Worm (Caenorhabditis elegans): ENCODE results near the gene F53H2.3.

Gene F53H2.3

ce11 chrV:20406817-20407216 is 4.7 kb downstream of the F53H2.3 start:
- TF ChIP-seq tra-4 (tag; optimal IDR thresholded peaks at IDR 0.05): no peak
- TF ChIP-seq scrt-1 (GFP tag; IDR thresholded peaks at IDR 0.05): no peak
- no peak for TF ChIP-seq sea-1 (GFP tag; conservative IDR thresholded peaks at IDR 0.05)
- no peak for TF ChIP-seq pes-1 (GFP tag; IDR thresholded peaks at IDR 0.05)
- TF ChIP-seq tbx-37 (GFP tag; conservative IDR thresholded peaks at IDR 0.05): no peak
- TF ChIP-seq aly-1 (tag; optimal IDR thresholded peaks at IDR 0.05): no peak
- TF ChIP-seq ceh-13 (GFP tag; optimal IDR thresholded peaks at IDR 0.05): no peak
- no peak for TF ChIP-seq flt-1 (GFP tag; IDR thresholded peaks at IDR 0.05)
- no peak for TF ChIP-seq ets-7 (tag; optimal IDR thresholded peaks at IDR 0.05)
- no peak for TF ChIP-seq ama-1 (optimal IDR thresholded peaks at IDR 0.05)
- no peak for TF ChIP-seq ceh-36 (tag; optimal IDR thresholded peaks at IDR 0.05)
- no peak for TF ChIP-seq hmbx-1 (tag; optimal IDR thresholded peaks at IDR 0.05)
- TF ChIP-seq hnd-1 (tag; optimal IDR thresholded peaks at IDR 0.05): no peak
- TF ChIP-seq F13C5.2 (tag; optimal IDR thresholded peaks at IDR 0.05): no peak

- TF ChIP-seq hmbx-1 (tag; optimal IDR thresholded peaks at IDR 0.05): no peak
Measured at ce11 chrV:20402842-20403241, 8.7 kb downstream of the F53H2.3 start.

DNA sequence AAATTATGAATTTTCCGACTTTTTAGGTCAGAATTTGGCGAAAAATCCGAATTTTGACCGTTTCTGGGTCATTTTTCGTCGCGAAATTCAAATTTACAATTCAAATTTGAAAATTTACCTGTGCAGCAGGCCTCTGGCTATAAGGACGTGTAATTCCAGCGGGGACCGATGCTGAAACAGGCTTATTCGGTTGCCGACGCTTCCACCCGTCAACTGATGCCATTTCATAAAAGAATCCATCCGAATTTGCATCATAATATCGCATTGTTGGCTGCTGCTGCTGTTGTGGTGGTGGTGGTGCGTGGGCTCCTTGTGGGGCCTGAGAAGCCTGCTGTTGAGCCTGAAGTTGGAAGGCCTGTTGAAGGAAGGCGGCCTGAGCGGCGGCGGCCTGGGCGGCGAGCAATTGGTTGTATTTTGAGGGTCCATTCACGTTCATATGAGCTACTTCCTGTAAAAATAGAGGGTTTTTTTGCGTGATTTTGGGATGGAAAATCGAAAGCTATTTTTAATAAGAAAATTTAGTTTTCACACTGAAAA is 12.0 kb downstream of the F53H2.3 start:
- TF ChIP-seq F13C5.2 (tag; optimal IDR thresholded peaks at IDR 0.05) (no peak), ama-1 (optimal IDR thresholded peaks at IDR 0.05) (peak; percentile 55), hnd-1 (tag; optimal IDR thresholded peaks at IDR 0.05) (no peak), pes-1 (GFP tag; IDR thresholded peaks at IDR 0.05) (no peak), tra-4 (tag; optimal IDR thresholded peaks at IDR 0.05) (no peak), ets-7 (tag; optimal IDR thresholded peaks at IDR 0.05) (no peak), flt-1 (GFP tag; IDR thresholded peaks at IDR 0.05) (no peak), ceh-13 (GFP tag; optimal IDR thresholded peaks at IDR 0.05) (no peak)

DNA sequence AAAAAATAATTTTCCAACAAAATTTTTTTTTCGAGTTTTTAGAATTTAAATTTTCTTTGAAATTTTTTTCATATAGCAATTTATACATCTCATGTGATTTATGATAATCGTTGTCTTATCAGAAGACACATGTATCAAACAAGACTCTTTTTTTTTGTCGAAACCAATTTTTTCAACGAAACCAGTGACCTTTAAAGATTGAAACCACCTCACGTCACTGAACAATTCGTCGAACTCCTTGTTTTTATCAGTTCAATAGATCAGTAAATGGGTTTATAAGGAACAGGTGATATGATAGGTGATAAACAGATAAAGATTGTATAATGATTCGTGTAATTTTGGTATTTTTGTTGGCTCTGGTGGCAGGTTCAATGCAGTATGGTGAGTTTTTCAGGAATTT is 17.8 kb downstream of the F53H2.3 start, which contains the start of gene cnc-7:
TSS of gene cnc-7 (plus strand) at position 301 of the 400 bp plus-strand sequence.
- TF ChIP-seq ceh-36 (tag; optimal IDR thresholded peaks at IDR 0.05): no peak
- TF ChIP-seq pes-1 (GFP tag; IDR thresholded peaks at IDR 0.05): no peak
- TF ChIP-seq aly-1 (tag; optimal IDR thresholded peaks at IDR 0.05): no peak
- TF ChIP-seq ets-7 (tag; optimal IDR thresholded peaks at IDR 0.05): no peak
- TF ChIP-seq sea-1 (GFP tag; conservative IDR thresholded peaks at IDR 0.05): no peak

- TF ChIP-seq sea-1 (GFP tag; conservative IDR thresholded peaks at IDR 0.05): no peak
- no peak for TF ChIP-seq tbx-11 (GFP tag; IDR thresholded peaks at IDR 0.05)
- no peak for TF ChIP-seq B0310.2 (tag; optimal IDR thresholded peaks at IDR 0.05)
- TF ChIP-seq flt-1 (GFP tag; IDR thresholded peaks at IDR 0.05): no peak
- TF ChIP-seq scrt-1 (GFP tag; IDR thresholded peaks at IDR 0.05): no peak
- no peak for TF ChIP-seq ceh-36 (tag; optimal IDR thresholded peaks at IDR 0.05)
- no peak for TF ChIP-seq F13C5.2 (tag; optimal IDR thresholded peaks at IDR 0.05)
- no peak for TF ChIP-seq aly-1 (tag; optimal IDR thresholded peaks at IDR 0.05)
- TF ChIP-seq hnd-1 (tag; optimal IDR thresholded peaks at IDR 0.05): no peak
- no peak for TF ChIP-seq tra-4 (tag; optimal IDR thresholded peaks at IDR 0.05)
- TF ChIP-seq tbx-37 (GFP tag; conservative IDR thresholded peaks at IDR 0.05): no peak
- TF ChIP-seq hmbx-1 (tag; optimal IDR thresholded peaks at IDR 0.05): no peak
- TF ChIP-seq ceh-13 (GFP tag; optimal IDR thresholded peaks at IDR 0.05): no peak
- TF ChIP-seq ama-1 (optimal IDR thresholded peaks at IDR 0.05): no peak
Measured at ce11 chrV:20387415-20387814, 24.1 kb downstream of the F53H2.3 start, which contains the start of gene F53H2.1. Gene F53H2.1, plus strand, starts transcription at chrV:20387715.

- TF ChIP-seq ceh-36 (tag; optimal IDR thresholded peaks at IDR 0.05) (no peak), hmg-4 (GFP tag; optimal IDR thresholded peaks at IDR 0.05) (no peak), flt-1 (GFP tag; IDR thresholded peaks at IDR 0.05) (no peak), tbx-37 (GFP tag; conservative IDR thresholded peaks at IDR 0.05) (no peak), ets-7 (tag; optimal IDR thresholded peaks at IDR 0.05) (no peak), hmbx-1 (tag; optimal IDR thresholded peaks at IDR 0.05) (no peak), B0310.2 (tag; optimal IDR thresholded peaks at IDR 0.05) (no peak), tbx-11 (GFP tag; IDR thresholded peaks at IDR 0.05) (no peak), F13C5.2 (tag; optimal IDR thresholded peaks at IDR 0.05) (no peak), ama-1 (optimal IDR thresholded peaks at IDR 0.05) (no peak), tra-4 (tag; optimal IDR thresholded peaks at IDR 0.05) (no peak), hnd-1 (tag; optimal IDR thresholded peaks at IDR 0.05) (no peak), pes-1 (GFP tag; IDR thresholded peaks at IDR 0.05) (no peak), scrt-1 (GFP tag; IDR thresholded peaks at IDR 0.05) (no peak), ceh-13 (GFP tag; optimal IDR thresholded peaks at IDR 0.05) (no peak)
Measured at ce11 chrV:20386942-20387341, 24.6 kb downstream of the F53H2.3 start, which contains the start of gene K02E2.7. Gene K02E2.7, minus strand, starts transcription at chrV:20387042.

DNA sequence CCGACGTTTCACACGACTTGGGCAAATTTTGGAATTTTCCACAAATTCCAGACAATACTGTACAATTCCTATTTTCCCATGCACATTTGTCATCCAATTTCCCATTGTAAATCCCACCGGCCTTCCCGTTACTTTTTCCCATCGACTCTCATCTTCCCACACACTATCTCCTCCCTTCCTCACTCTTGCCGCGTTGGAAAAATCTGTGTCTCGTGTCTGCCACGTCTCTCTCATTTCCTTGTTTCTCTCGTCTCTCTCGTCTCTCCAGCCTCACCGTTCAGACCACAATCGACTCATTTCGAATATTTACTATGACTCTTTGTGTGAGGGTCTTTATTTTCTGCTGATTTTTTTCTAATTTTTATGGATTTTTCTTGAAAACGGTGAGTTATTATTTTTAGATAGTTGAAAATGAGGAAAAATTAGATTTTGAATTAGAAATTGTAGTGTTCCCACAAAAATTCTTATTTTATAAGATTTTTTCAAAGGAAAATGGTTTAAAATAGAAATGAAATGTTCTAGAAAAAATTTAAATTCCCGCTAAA is 28.4 kb downstream of the F53H2.3 start, which contains the start of gene K02E2.11:
TSS of gene K02E2.11 (plus strand) at position 251 of the 545 bp plus-strand sequence.
- TF ChIP-seq hmg-4 (GFP tag; optimal IDR thresholded peaks at IDR 0.05): peak; percentile 3
- no peak for TF ChIP-seq hmbx-1 (tag; optimal IDR thresholded peaks at IDR 0.05)
- no peak for TF ChIP-seq tra-4 (tag; optimal IDR thresholded peaks at IDR 0.05)
- no peak for TF ChIP-seq sea-1 (GFP tag; conservative IDR thresholded peaks at IDR 0.05)
- TF ChIP-seq F13C5.2 (tag; optimal IDR thresholded peaks at IDR 0.05): peak; percentile 69
- no peak for TF ChIP-seq B0310.2 (tag; optimal IDR thresholded peaks at IDR 0.05)
- no peak for TF ChIP-seq ama-1 (optimal IDR thresholded peaks at IDR 0.05)
- TF ChIP-seq hnd-1 (tag; optimal IDR thresholded peaks at IDR 0.05): no peak

DNA sequence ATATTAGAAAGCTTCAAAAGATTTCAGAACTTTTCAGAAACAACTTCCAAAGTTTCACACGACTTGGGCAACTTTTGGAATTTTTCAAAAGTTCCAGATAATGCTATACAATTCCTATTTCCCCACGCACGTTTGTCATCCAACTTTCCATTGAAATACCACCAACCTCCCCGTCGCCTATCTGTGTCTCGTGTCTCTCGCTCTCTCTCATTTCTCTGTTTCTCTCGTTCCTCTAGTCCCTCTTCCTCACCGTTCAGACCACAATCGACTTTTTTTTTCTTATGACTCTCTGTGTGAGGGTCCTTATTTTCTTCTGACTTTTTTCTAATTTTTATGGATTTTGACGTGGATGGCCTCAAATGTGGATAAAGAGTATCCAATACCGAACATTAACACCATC is 31.2 kb downstream of the F53H2.3 start, which contains the start of gene K02E2.6:
TSS of gene K02E2.6 (plus strand) at position 242 of the 400 bp plus-strand sequence.
- no peak for TF ChIP-seq ets-7 (tag; optimal IDR thresholded peaks at IDR 0.05)
- peak; percentile 13 for TF ChIP-seq F13C5.2 (tag; optimal IDR thresholded peaks at IDR 0.05)

Data from whole organism, early embryonic.